Worm (Caenorhabditis elegans) whole organism, midembryonic: ENCODE data around the gene ZC404.1.

Source experiments
- flt-1 ChIP-seq: fragments of 200-800 bp; sonication (Bioruptor generic); IDR thresholded peaks from 2 replicates; pipeline ENCODE4 v1.3.6; 2022; ENCODE audit warnings: missing genetic modification characterization, missing compliant biosample characterization
- ztf-23 ChIP-seq: fragments of 200-800 bp; sonication (Bioruptor generic); IDR thresholded peaks from 2 replicates; pipeline ENCODE4 v1.3.6; 2022; ENCODE audit warnings: missing genetic modification reagents, missing genetic modification characterization, missing compliant biosample characterization

DNA sequence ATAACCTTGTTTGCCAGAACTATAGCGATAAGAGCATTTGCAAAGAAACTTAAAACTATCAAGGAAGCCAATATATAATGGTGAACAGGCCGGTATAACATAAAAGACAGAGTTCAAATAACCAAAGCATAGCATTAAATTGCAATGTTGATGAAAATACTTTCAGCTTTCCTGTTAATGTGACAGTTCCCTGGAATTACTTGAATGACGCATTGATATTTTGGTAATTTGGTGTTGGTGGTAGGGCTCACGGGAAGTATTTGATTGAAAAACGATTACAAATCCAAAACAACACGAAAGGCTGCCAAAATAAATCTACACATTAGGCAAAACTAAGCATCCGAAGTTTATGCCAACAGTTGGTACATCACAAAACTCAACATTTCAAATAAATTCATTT lies 15.0 kb downstream of the ZC404.1 start, which contains the start of gene dmsr-16:
- TF ChIP-seq flt-1 (GFP tag; lab: Robert Waterston, UW) (no peak), ztf-23 (GFP tag; lab: Robert Waterston, UW) (no peak)
